Worm (Caenorhabditis elegans): Measurements from ENCODE around the gene hrpk-2.

DNA sequence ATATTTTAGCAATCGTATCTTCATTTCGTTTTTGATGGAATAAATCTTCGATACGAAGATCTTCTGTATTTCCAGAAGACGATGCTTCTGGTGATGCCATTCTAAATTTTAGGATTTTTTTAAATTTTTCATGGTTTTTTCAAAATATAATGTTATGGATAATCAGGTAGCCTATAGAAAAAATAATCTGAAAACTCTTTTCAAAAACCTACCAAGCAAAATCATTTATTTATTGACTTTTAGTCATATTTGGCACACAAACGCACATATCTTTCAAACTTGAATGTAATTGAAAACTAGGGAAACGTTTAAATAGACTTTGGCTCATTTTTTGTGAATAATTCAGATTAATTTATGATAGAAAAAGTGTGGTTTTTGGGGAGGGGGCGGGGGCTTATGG, 29.5 kb downstream of the hrpk-2 start, which contains the start of gene F44B9.5:
- no peak for TF ChIP-seq him-1 (tag; optimal IDR thresholded peaks at IDR 0.05)
- TF ChIP-seq W03F9.2 (tag; optimal IDR thresholded peaks at IDR 0.05), result no peak

Measured in whole organism, L4/young adult.